Worm (Caenorhabditis elegans): ENCODE data around the gene soc-1.

DNA sequence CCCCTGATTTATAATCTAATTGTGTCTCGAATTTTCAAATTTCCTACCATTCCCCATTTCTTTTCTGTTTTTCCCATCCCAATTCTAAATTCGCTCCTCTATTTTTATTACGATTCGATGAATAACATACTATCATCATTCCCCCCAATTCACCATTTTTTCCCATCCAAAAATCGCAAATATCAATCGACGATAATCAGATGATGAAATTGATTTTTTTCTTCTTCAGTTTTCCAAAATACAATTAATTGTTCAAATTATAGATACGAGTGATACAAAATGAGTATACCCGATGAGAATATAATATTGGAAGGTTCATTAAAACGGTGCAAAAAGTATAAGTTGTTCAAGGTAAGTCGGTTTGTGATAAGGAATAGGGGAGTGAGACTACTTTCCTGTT lies at the start of gene soc-1:
- TF ChIP-seq nhr-21 (tag; optimal IDR thresholded peaks at IDR 0.05) (no peak), zag-1 (tag; optimal IDR thresholded peaks at IDR 0.05) (no peak), lin-11 (tag; optimal IDR thresholded peaks at IDR 0.05) (no peak)
